Fruit fly (Drosophila melanogaster) S2 (cell line): ENCODE measurements around the gene Rpt2.

Experiments used
- CG8478 ChIP-seq: fragments of >200 bp; optimal IDR thresholded peaks from 2 replicates; lab custom pipeline; 2018
- CTCF ChIP-seq, 2 experiments: fragments of >200 bp; optimal IDR thresholded peaks; 2 replicates each; lab custom pipeline; 2018

- no peak for TF ChIP-seq CG8478
- TF ChIP-seq CTCF (optimal IDR thresholded peaks at IDR 0.05; lab: Kevin White, UChicago), result no peak
These were observed 2.3 kb downstream of the Rpt2 start, which contains the start of the genes CG43998, CG43999 and CG31142 for dm6 chr3R:23928950-23929602.
